Worm (Caenorhabditis elegans) whole organism, L3 larva: Measurements from ENCODE around the gene F44D12.8.

Experiments
- ZK546.5 ChIP-seq: sonication (generic microtip); optimal IDR thresholded peaks from 2 replicates; lab custom pipeline; 2017; ENCODE audit warnings: missing biosample characterization, missing genetic modification characterization
- ama-1 ChIP-seq: fragments of 150-350 bp; optimal IDR thresholded peaks from 2 replicates; lab custom pipeline; 2018
- egl-27 ChIP-seq: sonication (generic microtip); optimal IDR thresholded peaks from 4 replicates; lab custom pipeline; 2017; ENCODE audit warnings: missing biosample characterization, missing genetic modification reagents, missing genetic modification characterization
- elt-3 ChIP-seq, 3 experiments: fragments of 150-350 bp in 1 of 3; sonication (generic microtip) in 2 of 3; optimal IDR thresholded peaks; 2 replicates in 2 of 3; 4 replicates in 1 of 3; lab custom pipeline; 2014 to 2017; ENCODE audit warnings: missing biosample characterization in 3 of 3, missing genetic modification characterization in 3 of 3
- lsy-12 ChIP-seq: sonication (generic microtip); optimal IDR thresholded peaks from 2 replicates; lab custom pipeline; 2016; ENCODE audit warnings: mild to moderate bottlenecking, missing genetic modification characterization, missing compliant biosample characterization
- mdl-1 ChIP-seq: fragments of 150-350 bp; optimal IDR thresholded peaks from 2 replicates; lab custom pipeline; 2014; ENCODE audit warnings: missing biosample characterization, missing genetic modification characterization
- pha-4 ChIP-seq: fragments of 150-350 bp; optimal IDR thresholded peaks from 2 replicates; lab custom pipeline; 2014; ENCODE audit warnings: missing biosample characterization, missing genetic modification reagents, missing genetic modification characterization
- snpc-4 ChIP-seq: fragments of 150-350 bp; optimal IDR thresholded peaks from 2 replicates; lab custom pipeline; 2014; ENCODE audit warnings: missing biosample characterization, missing genetic modification characterization
- zag-1 ChIP-seq: fragments of 150-350 bp; optimal IDR thresholded peaks from 2 replicates; lab custom pipeline; 2014; ENCODE audit warnings: missing biosample characterization, missing genetic modification characterization

- no peak for TF ChIP-seq zag-1 (tag; lab: Kevin White, UChicago)
- TF ChIP-seq mdl-1 (tag; lab: Kevin White, UChicago): no peak
- TF ChIP-seq egl-27 (tag; lab: Kevin White, UChicago): no peak
- TF ChIP-seq pha-4 (tag; lab: Kevin White, UChicago): no peak
- TF ChIP-seq snpc-4 (tag; lab: Kevin White, UChicago): no peak
- TF ChIP-seq elt-3 (tag; optimal IDR thresholded peaks at IDR 0.05; lab: Kevin White, UChicago): no peak
- no peak for TF ChIP-seq ama-1 (lab: Kevin White, UChicago)
- TF ChIP-seq ZK546.5 (tag; lab: Kevin White, UChicago): no peak
- TF ChIP-seq lsy-12: no peak
These were observed 21.3 kb upstream of the F44D12.8 start, which contains the start of gene C47E12.3 for ce11 chrIV:10001748-10002147.
